Worm (Caenorhabditis elegans) whole organism, late embryonic: ENCODE results near the gene Y62E10A.6.

Source experiments
- F13H6.1 ChIP-seq: sonication (generic microtip); optimal IDR thresholded peaks from 2 replicates; lab custom pipeline; 2016; ENCODE audit warnings: missing genetic modification characterization, missing compliant biosample characterization
- K02D7.2 ChIP-seq: sonication (generic microtip); optimal IDR thresholded peaks from 2 replicates; lab custom pipeline; 2017; ENCODE audit warnings: mild to moderate bottlenecking, missing genetic modification characterization, missing compliant biosample characterization
- ceh-19 ChIP-seq: fragments of 200-800 bp; sonication (Bioruptor generic); optimal IDR thresholded peaks from 2 replicates; lab custom pipeline; 2018; ENCODE audit warnings: mild to moderate bottlenecking, missing genetic modification characterization, missing compliant biosample characterization
- ceh-2 ChIP-seq: sonication (generic microtip); optimal IDR thresholded peaks from 2 replicates; lab custom pipeline; 2016; ENCODE audit warnings: missing genotype, missing genetic modification characterization, missing compliant biosample characterization
- ceh-6 ChIP-seq: fragments of 200-800 bp; sonication (Bioruptor generic); optimal IDR thresholded peaks from 2 replicates; lab custom pipeline; 2018; ENCODE audit warnings: mild to moderate bottlenecking, missing genetic modification characterization, missing compliant biosample characterization
- che-1 ChIP-seq: sonication (generic microtip); optimal IDR thresholded peaks from 2 replicates; lab custom pipeline; 2016; ENCODE audit warnings: mild to moderate bottlenecking, missing genetic modification characterization, missing compliant biosample characterization
- dve-1 ChIP-seq: sonication (generic microtip); optimal IDR thresholded peaks from 2 replicates; lab custom pipeline; 2017; ENCODE audit warnings: antibody characterized with exemption, mild to moderate bottlenecking, missing genetic modification characterization, missing compliant biosample characterization
- elt-2 ChIP-seq: sonication (generic microtip); optimal IDR thresholded peaks from 2 replicates; lab custom pipeline; 2016; ENCODE audit warnings: missing genetic modification reagents, missing genetic modification characterization, missing compliant biosample characterization
- elt-4 ChIP-seq: sonication (generic microtip); optimal IDR thresholded peaks from 2 replicates; lab custom pipeline; 2016; ENCODE audit warnings: missing genetic modification characterization, missing compliant biosample characterization
- eyg-1 ChIP-seq: sonication (generic microtip); optimal IDR thresholded peaks from 2 replicates; lab custom pipeline; 2016; ENCODE audit warnings: missing genotype, missing genetic modification characterization, missing compliant biosample characterization
- fax-1 ChIP-seq: sonication (generic microtip); optimal IDR thresholded peaks from 2 replicates; lab custom pipeline; 2016; ENCODE audit warnings: missing genotype, missing genetic modification characterization, missing compliant biosample characterization
- gmeb-2 ChIP-seq: sonication (generic microtip); optimal IDR thresholded peaks from 2 replicates; lab custom pipeline; 2016; ENCODE audit warnings: missing genetic modification characterization, inconsistent platforms, missing compliant biosample characterization
- hlh-13 ChIP-seq: fragments of 200-800 bp; sonication (Bioruptor generic); optimal IDR thresholded peaks from 2 replicates; lab custom pipeline; 2018; ENCODE audit warnings: mild to moderate bottlenecking, missing genetic modification characterization, missing compliant biosample characterization
- hlh-6 ChIP-seq: sonication (generic microtip); optimal IDR thresholded peaks from 2 replicates; lab custom pipeline; 2016; ENCODE audit warnings: missing genotype, missing genetic modification characterization, missing compliant biosample characterization
- lin-11 ChIP-seq: fragments of 200-800 bp; sonication (Bioruptor generic); optimal IDR thresholded peaks from 2 replicates; lab custom pipeline; 2018; ENCODE audit warnings: mild to moderate bottlenecking, missing genetic modification characterization, missing compliant biosample characterization
- madf-2 ChIP-seq: sonication (generic microtip); optimal IDR thresholded peaks from 2 replicates; lab custom pipeline; 2017; ENCODE audit warnings: missing genetic modification characterization, missing compliant biosample characterization
- mec-3 ChIP-seq: sonication (generic microtip); optimal IDR thresholded peaks from 2 replicates; lab custom pipeline; 2016; ENCODE audit warnings: borderline replicate concordance, missing genetic modification characterization, missing compliant biosample characterization
- nhr-11 ChIP-seq: fragments of 150-350 bp; optimal IDR thresholded peaks from 2 replicates; lab custom pipeline; 2014; ENCODE audit warnings: missing biosample characterization, missing genetic modification characterization
- odd-2 ChIP-seq: sonication (generic microtip); optimal IDR thresholded peaks from 2 replicates; lab custom pipeline; 2017; ENCODE audit warnings: antibody characterized with exemption, mild to moderate bottlenecking, missing genetic modification characterization, missing compliant biosample characterization
- pha-4 ChIP-seq: fragments of 150-350 bp; optimal IDR thresholded peaks from 2 replicates; lab custom pipeline; 2018; ENCODE audit warnings: missing biosample characterization, missing genetic modification reagents, missing genetic modification characterization
- rnt-1 ChIP-seq: sonication (generic microtip); optimal IDR thresholded peaks from 2 replicates; lab custom pipeline; 2016; ENCODE audit warnings: missing genetic modification characterization, missing compliant biosample characterization
- sdc-2 ChIP-seq: sonication (generic microtip); optimal IDR thresholded peaks from 2 replicates; lab custom pipeline; 2016; ENCODE audit warnings: missing genotype, missing genetic modification characterization, missing compliant biosample characterization
- sox-4 ChIP-seq: sonication (generic microtip); optimal IDR thresholded peaks from 2 replicates; lab custom pipeline; 2017; ENCODE audit warnings: mild to moderate bottlenecking, missing genetic modification characterization, inconsistent platforms, missing compliant biosample characterization
- tbx-7 ChIP-seq: sonication (generic microtip); optimal IDR thresholded peaks from 2 replicates; lab custom pipeline; 2016; ENCODE audit warnings: missing genotype, missing genetic modification characterization, missing compliant biosample characterization
- ttx-3 ChIP-seq: sonication (generic microtip); optimal IDR thresholded peaks from 2 replicates; lab custom pipeline; 2016; ENCODE audit warnings: missing genetic modification reagents, missing genetic modification characterization, missing compliant biosample characterization

Gene Y62E10A.6

ce11 chrIV:13415739-13416271 lies 44.0 kb downstream of the Y62E10A.6 start, which contains the start of the genes pik-1 and aptf-2:
TSS of gene pik-1 (plus strand) at chrIV:13416041.
TSS of gene aptf-2 (minus strand) at chrIV:13416051.
- TF ChIP-seq madf-2 (tag; lab: Kevin White, UChicago) (no peak), rnt-1 (tag; lab: Kevin White, UChicago) (no peak), odd-2 (tag; lab: Kevin White, UChicago) (no peak), hlh-13 (GFP tag; lab: Kevin White, UChicago) (no peak), pha-4 (tag; lab: Kevin White, UChicago) (no peak), sox-4 (tag; lab: Kevin White, UChicago) (no peak), F13H6.1 (tag; lab: Kevin White, UChicago) (no peak), lin-11 (tag; lab: Kevin White, UChicago) (no peak), mec-3 (tag; lab: Kevin White, UChicago) (no peak), ttx-3 (tag; lab: Kevin White, UChicago) (no peak), dve-1 (no peak), K02D7.2 (tag; lab: Kevin White, UChicago) (no peak), fax-1 (tag; lab: Kevin White, UChicago) (no peak), elt-4 (tag; lab: Kevin White, UChicago) (no peak), nhr-11 (tag; lab: Kevin White, UChicago) (no peak), ceh-19 (GFP tag; lab: Kevin White, UChicago) (no peak), hlh-6 (no peak), sdc-2 (tag; lab: Kevin White, UChicago) (no peak)

- TF ChIP-seq che-1 (tag; lab: Kevin White, UChicago) (no peak), ceh-2 (tag; lab: Kevin White, UChicago) (no peak), tbx-7 (no peak), elt-2 (tag; lab: Kevin White, UChicago) (no peak), eyg-1 (tag; lab: Kevin White, UChicago) (no peak), gmeb-2 (tag; lab: Kevin White, UChicago) (no peak), pha-4 (tag; lab: Kevin White, UChicago) (no peak), ceh-6 (GFP tag; lab: Kevin White, UChicago) (no peak), fax-1 (tag; lab: Kevin White, UChicago) (no peak)
Observed at ce11 chrIV:13422200-13422599, 50.4 kb downstream of the Y62E10A.6 start, which contains the start of gene nol-9. TSS of gene nol-9 (plus strand) at chrIV:13422500.
